Fruit fly (Drosophila melanogaster) whole organism, embryonic: ENCODE results near the gene Mal-B2.

Experiments used
- Ada2b ChIP-seq: fragments of 200-800 bp; sonication (Bioruptor generic); IDR thresholded peaks from 2 replicates; pipeline ENCODE4 v1.3.6; 2022; ENCODE audit warnings: missing biosample characterization, missing genetic modification characterization
- Bgb ChIP-seq: fragments of 200-800 bp; sonication (Bioruptor generic); IDR thresholded peaks from 2 replicates; pipeline ENCODE4 v1.3.6; 2022; ENCODE audit warnings: missing biosample characterization, missing genetic modification characterization; ENCODE audit not compliant: partially characterized antibody
- CG10267 ChIP-seq: fragments of 200-800 bp; sonication (Bioruptor generic); optimal IDR thresholded peaks from 2 replicates; lab custom pipeline; 2018; ENCODE audit warnings: missing biosample characterization, mild to moderate bottlenecking, missing genetic modification characterization, moderate library complexity
- CG11723 ChIP-seq: fragments of 200-800 bp; sonication (Bioruptor generic); optimal IDR thresholded peaks from 2 replicates; lab custom pipeline; 2017; ENCODE audit warnings: missing biosample characterization, mild to moderate bottlenecking, missing genetic modification characterization
- CG12236 ChIP-seq: fragments of 200-800 bp; sonication (Bioruptor generic); optimal IDR thresholded peaks from 2 replicates; lab custom pipeline; 2016; ENCODE audit warnings: missing biosample characterization, missing genetic modification characterization
- CG12769 ChIP-seq: fragments of 200-800 bp; sonication (Bioruptor generic); optimal IDR thresholded peaks from 2 replicates; lab custom pipeline; 2019; ENCODE audit warnings: missing biosample characterization, mild to moderate bottlenecking, missing genetic modification characterization, moderate library complexity
- CG13624 ChIP-seq: fragments of 200-800 bp; sonication (Bioruptor generic); optimal IDR thresholded peaks from 2 replicates; lab custom pipeline; 2016; ENCODE audit warnings: missing biosample characterization, missing genetic modification characterization
- CG17385 ChIP-seq: fragments of 200-800 bp; sonication (Bioruptor generic); optimal IDR thresholded peaks from 3 replicates; lab custom pipeline; 2018; ENCODE audit warnings: missing biosample characterization, mild to moderate bottlenecking, missing genetic modification characterization
- CG2199 ChIP-seq: fragments of 200-800 bp; sonication (Bioruptor generic); IDR thresholded peaks from 3 replicates; pipeline ENCODE4 v1.3.6; 2022; ENCODE audit warnings: missing biosample characterization, missing genetic modification characterization
- CG3065 ChIP-seq: fragments of 200-800 bp; sonication (Bioruptor generic); optimal IDR thresholded peaks from 2 replicates; lab custom pipeline; 2016; ENCODE audit warnings: missing biosample characterization, missing genetic modification characterization
- CG32767 ChIP-seq: fragments of 200-800 bp; sonication (Bioruptor generic); IDR thresholded peaks from 2 replicates; pipeline ENCODE4 v1.3.6; 2022; ENCODE audit warnings: missing biosample characterization, missing genetic modification characterization
- CG32772 ChIP-seq: fragments of 200-800 bp; sonication (Bioruptor generic); IDR thresholded peaks from 2 replicates; pipeline ENCODE4 v1.3.6; 2022; ENCODE audit warnings: missing biosample characterization, missing genetic modification characterization
- CG33213 ChIP-seq: fragments of 200-800 bp; sonication (Bioruptor generic); optimal IDR thresholded peaks from 3 replicates; lab custom pipeline; 2016; ENCODE audit warnings: missing biosample characterization, missing genetic modification characterization
- CG34422 ChIP-seq: fragments of 200-800 bp; sonication (Bioruptor generic); IDR thresholded peaks from 3 replicates; pipeline ENCODE4 v1.3.6; 2022; ENCODE audit warnings: missing biosample characterization, missing genetic modification characterization
- CG4282 ChIP-seq: fragments of 200-800 bp; sonication (Bioruptor generic); optimal IDR thresholded peaks from 2 replicates; lab custom pipeline; 2016; ENCODE audit warnings: missing biosample characterization, missing genetic modification characterization
- CG4404 ChIP-seq: fragments of 200-800 bp; sonication (Bioruptor generic); IDR thresholded peaks from 2 replicates; pipeline ENCODE4 v1.3.6; 2022; ENCODE audit warnings: missing biosample characterization, missing genetic modification characterization
- CG6272 ChIP-seq: fragments of 200-800 bp; sonication (Bioruptor generic); IDR thresholded peaks from 2 replicates; pipeline ENCODE4 v1.3.6; 2022; ENCODE audit warnings: missing biosample characterization, missing genetic modification characterization
- CG6654 ChIP-seq: fragments of 200-800 bp; sonication (Bioruptor generic); optimal IDR thresholded peaks from 2 replicates; lab custom pipeline; 2017; ENCODE audit warnings: missing biosample characterization, mild to moderate bottlenecking, missing genetic modification characterization
- CG7556 ChIP-seq: fragments of 200-800 bp; sonication (Bioruptor generic); optimal IDR thresholded peaks from 2 replicates; lab custom pipeline; 2017; ENCODE audit warnings: missing biosample characterization, mild to moderate bottlenecking, missing genetic modification characterization
- CG7786 ChIP-seq: fragments of 200-800 bp; sonication (Bioruptor generic); optimal IDR thresholded peaks from 2 replicates; lab custom pipeline; 2016; ENCODE audit warnings: missing biosample characterization, missing genetic modification characterization
- CG8359 ChIP-seq: fragments of 200-800 bp; sonication (Bioruptor generic); optimal IDR thresholded peaks from 2 replicates; lab custom pipeline; 2017; ENCODE audit warnings: missing biosample characterization, mild to moderate bottlenecking, missing genetic modification characterization, borderline replicate concordance
- CG8478 ChIP-seq: fragments of >200 bp; optimal IDR thresholded peaks from 2 replicates; lab custom pipeline; 2018
- CTCF ChIP-seq: fragments of 200-800 bp; sonication (Bioruptor generic); optimal IDR thresholded peaks from 2 replicates; lab custom pipeline; 2017; ENCODE audit warnings: missing biosample characterization, mild to moderate bottlenecking, missing genetic modification characterization, moderate library complexity
- Dll ChIP-seq: fragments of 200-800 bp; sonication (Bioruptor generic); IDR thresholded peaks from 4 replicates; pipeline ENCODE4 v1.3.6; 2022; ENCODE audit warnings: missing biosample characterization, missing genetic modification characterization; ENCODE audit not compliant: partially characterized antibody
- E2f2 ChIP-seq: fragments of 200-800 bp; sonication (Bioruptor generic); IDR thresholded peaks from 2 replicates; pipeline ENCODE4 v1.3.6; 2022; ENCODE audit warnings: missing biosample characterization, missing genetic modification characterization
- H2.0 ChIP-seq: fragments of 200-800 bp; sonication (Bioruptor generic); IDR thresholded peaks from 2 replicates; pipeline ENCODE4 v1.3.6; 2022; ENCODE audit warnings: missing biosample characterization, missing genetic modification characterization
- HLH3B ChIP-seq: fragments of 200-800 bp; sonication (Bioruptor generic); IDR thresholded peaks from 2 replicates; pipeline ENCODE4 v1.3.6; 2022; ENCODE audit warnings: missing biosample characterization, missing genetic modification characterization
- HLH4C ChIP-seq: fragments of 200-800 bp; sonication (Bioruptor generic); IDR thresholded peaks from 3 replicates; pipeline ENCODE4 v1.3.6; 2022; ENCODE audit warnings: missing biosample characterization, missing genetic modification characterization; ENCODE audit not compliant: partially characterized antibody
- HLHmδ ChIP-seq: fragments of 200-800 bp; sonication (Bioruptor generic); optimal IDR thresholded peaks from 2 replicates; lab custom pipeline; 2018; ENCODE audit warnings: missing biosample characterization, mild to moderate bottlenecking, missing genetic modification characterization, moderate library complexity
- Jarid2 ChIP-seq: fragments of 200-800 bp; sonication (Bioruptor generic); optimal IDR thresholded peaks from 3 replicates; lab custom pipeline; 2017; ENCODE audit warnings: mild to moderate bottlenecking, missing biosample characterization, missing genetic modification reagents, missing genetic modification characterization
- Lhr ChIP-seq: fragments of 200-800 bp; sonication (Bioruptor generic); optimal IDR thresholded peaks from 3 replicates; lab custom pipeline; 2017; ENCODE audit warnings: mild to moderate bottlenecking, missing biosample characterization, missing genetic modification reagents, missing genetic modification characterization
- Myb ChIP-seq: fragments of 200-800 bp; sonication (Bioruptor generic); optimal IDR thresholded peaks from 2 replicates; lab custom pipeline; 2016; ENCODE audit warnings: missing biosample characterization, missing genetic modification characterization
- Oaz ChIP-seq: fragments of 200-800 bp; sonication (Bioruptor generic); IDR thresholded peaks from 2 replicates; pipeline ENCODE4 v1.3.6; 2022; ENCODE audit warnings: missing biosample characterization, missing genetic modification characterization
- Six4 ChIP-seq: fragments of 200-800 bp; sonication (Bioruptor generic); optimal IDR thresholded peaks from 2 replicates; lab custom pipeline; 2016; ENCODE audit warnings: missing biosample characterization, missing genetic modification characterization
- Stat92E ChIP-seq, 3 experiments: fragments of >200 bp in 2 of 3; fragments of 200-800 bp in 1 of 3; sonication (Bioruptor generic) in 1 of 3; optimal IDR thresholded peaks; 2 replicates each; lab custom pipeline; 2017 to 2019; ENCODE audit warnings: missing biosample characterization in 3 of 3, missing genetic modification characterization in 3 of 3, mild to moderate bottlenecking in 1 of 3, moderate library complexity in 1 of 3
- Vsx1 ChIP-seq: fragments of 200-800 bp; sonication (Bioruptor generic); optimal IDR thresholded peaks from 2 replicates; lab custom pipeline; 2017; ENCODE audit warnings: missing biosample characterization, mild to moderate bottlenecking, missing genetic modification characterization, missing genetic modification reagents
- ab ChIP-seq: fragments of 200-800 bp; sonication (Bioruptor generic); optimal IDR thresholded peaks from 2 replicates; lab custom pipeline; 2016; ENCODE audit warnings: missing biosample characterization, missing genetic modification characterization
- chn ChIP-seq: fragments of 200-800 bp; sonication (Bioruptor generic); optimal IDR thresholded peaks from 2 replicates; lab custom pipeline; 2016; ENCODE audit warnings: missing biosample characterization, missing genetic modification characterization
- dimm ChIP-seq: fragments of 200-800 bp; sonication (Bioruptor generic); IDR thresholded peaks from 2 replicates; pipeline ENCODE4 v1.3.6; 2022; ENCODE audit warnings: missing biosample characterization, missing genetic modification characterization
- dm ChIP-seq: fragments of 200-800 bp; sonication (Bioruptor generic); optimal IDR thresholded peaks from 3 replicates; lab custom pipeline; 2016; ENCODE audit warnings: missing biosample characterization, missing genetic modification characterization
- dmrt99B ChIP-seq: fragments of 200-800 bp; sonication (Bioruptor generic); optimal IDR thresholded peaks from 2 replicates; lab custom pipeline; 2018; ENCODE audit warnings: missing biosample characterization, mild to moderate bottlenecking, missing genetic modification characterization, moderate library complexity
- ems ChIP-seq: fragments of 200-800 bp; sonication (Bioruptor generic); optimal IDR thresholded peaks from 3 replicates; lab custom pipeline; 2016; ENCODE audit warnings: missing biosample characterization, missing genetic modification characterization
- gsb ChIP-seq: fragments of 200-800 bp; sonication (Bioruptor generic); IDR thresholded peaks from 2 replicates; pipeline ENCODE4 v1.3.6; 2022; ENCODE audit warnings: missing biosample characterization, missing genetic modification characterization
- hbn ChIP-seq: fragments of 200-800 bp; sonication (Bioruptor generic); IDR thresholded peaks from 2 replicates; pipeline ENCODE4 v1.3.6; 2022; ENCODE audit warnings: missing biosample characterization, missing genetic modification characterization; ENCODE audit not compliant: partially characterized antibody
- knrl ChIP-seq: fragments of 200-800 bp; sonication (Bioruptor generic); IDR thresholded peaks from 3 replicates; pipeline ENCODE4 v1.3.6; 2022; ENCODE audit warnings: missing biosample characterization, missing genetic modification characterization; ENCODE audit not compliant: partially characterized antibody
- p53 ChIP-seq: fragments of 200-800 bp; sonication (Bioruptor generic); optimal IDR thresholded peaks from 2 replicates; lab custom pipeline; 2016; ENCODE audit warnings: missing biosample characterization, missing genetic modification characterization
- sob ChIP-seq: fragments of 200-800 bp; sonication (Bioruptor generic); IDR thresholded peaks from 2 replicates; pipeline ENCODE4 v1.3.6; 2022; ENCODE audit warnings: missing biosample characterization, missing genetic modification characterization
- toy ChIP-seq: fragments of 200-800 bp; sonication (Bioruptor generic); IDR thresholded peaks from 2 replicates; pipeline ENCODE4 v1.3.6; 2022; ENCODE audit warnings: missing biosample characterization, missing genetic modification characterization
- trem ChIP-seq: fragments of 200-800 bp; optimal IDR thresholded peaks from 3 replicates; lab custom pipeline; 2019; ENCODE audit warnings: missing biosample characterization, mild to moderate bottlenecking, missing genetic modification characterization, moderate library complexity
- tx ChIP-seq: fragments of 200-800 bp; sonication (Bioruptor generic); optimal IDR thresholded peaks from 2 replicates; lab custom pipeline; 2016; ENCODE audit warnings: missing biosample characterization, missing genetic modification characterization
- usp ChIP-seq: fragments of >200 bp; optimal IDR thresholded peaks from 2 replicates; lab custom pipeline; 2017; ENCODE audit warnings: missing biosample characterization, missing genetic modification characterization
- zen2 ChIP-seq: fragments of 200-800 bp; sonication (Bioruptor generic); IDR thresholded peaks from 3 replicates; pipeline ENCODE4 v1.3.6; 2022; ENCODE audit warnings: missing biosample characterization, missing genetic modification characterization; ENCODE audit not compliant: partially characterized antibody

Mal-B2 gene

dm6 chr2L:11816376-11816775 lies 33.4 kb upstream of the Mal-B2 start (continued):
- TF ChIP-seq Stat92E (GFP tag; optimal IDR thresholded peaks at IDR 0.05; lab: Kevin White, UChicago), result no peak
- peak; percentile 86 for TF ChIP-seq trem
- peak; percentile 87 for TF ChIP-seq dmrt99B (tag; lab: Kevin White, UChicago)
- peak; percentile 88 for TF ChIP-seq CG34422 (GFP tag; lab: Robert Waterston, UW)
- peak; percentile 82 for TF ChIP-seq CG4282 (GFP tag; lab: Kevin White, UChicago)
- TF ChIP-seq chn, result peak; percentile 93
- TF ChIP-seq dm (GFP tag; lab: Kevin White, UChicago), result peak; percentile 92
- peak; percentile 83 for TF ChIP-seq gsb (GFP tag; lab: Robert Waterston, UW)
- peak; percentile 98 for TF ChIP-seq CG2199 (GFP tag; lab: Robert Waterston, UW)
- peak; percentile 94 for TF ChIP-seq CTCF (GFP tag; lab: Kevin White, UChicago)
- TF ChIP-seq ab (GFP tag; lab: Kevin White, UChicago), result peak; percentile 38
- TF ChIP-seq Lhr (GFP tag; lab: Kevin White, UChicago), result peak; percentile 97
- TF ChIP-seq Dll (GFP tag; lab: Robert Waterston, UW), result no peak
- peak; percentile 66 for TF ChIP-seq CG12769
- TF ChIP-seq HLH3B, result peak; percentile 92
- peak; percentile 96 for TF ChIP-seq CG12236 (GFP tag; lab: Kevin White, UChicago)
- peak; percentile 75 for TF ChIP-seq tx
- peak; percentile 79 for TF ChIP-seq Oaz (GFP tag; lab: Robert Waterston, UW)
- TF ChIP-seq CG32767, result peak; percentile 47; the same call in 1 of the 2 replicates
- TF ChIP-seq HLHmδ (GFP tag; lab: Kevin White, UChicago), result peak; percentile 100
- no peak for TF ChIP-seq usp (GFP tag; lab: Kevin White, UChicago)
- peak; percentile 90 for TF ChIP-seq CG17385 (GFP tag; lab: Kevin White, UChicago)
- no peak; the same call in 1 of the 2 replicates for TF ChIP-seq Bgb
- TF ChIP-seq CG4404 (GFP tag; lab: Robert Waterston, UW), result peak; percentile 76
- peak; percentile 62 for TF ChIP-seq E2f2 (GFP tag; lab: Robert Waterston, UW)
- no peak; the same call in 1 of the 2 replicates for TF ChIP-seq dimm (GFP tag; lab: Robert Waterston, UW)
- TF ChIP-seq CG11723 (GFP tag; lab: Kevin White, UChicago), result peak; percentile 97
- peak; percentile 84 for TF ChIP-seq toy (GFP tag; lab: Robert Waterston, UW)
- TF ChIP-seq CG7556, result peak; percentile 82
- peak; percentile 87 for TF ChIP-seq CG10267 (tag; lab: Kevin White, UChicago)
- TF ChIP-seq CG7786, result peak; percentile 76
- peak; percentile 98 for TF ChIP-seq CG33213 (GFP tag; lab: Kevin White, UChicago)
- TF ChIP-seq H2.0 (GFP tag; lab: Robert Waterston, UW), result peak; percentile 87
- TF ChIP-seq CG6272 (GFP tag; lab: Robert Waterston, UW), result peak; percentile 78
- TF ChIP-seq CG8359 (GFP tag; lab: Kevin White, UChicago), result peak; percentile 95
- peak; percentile 88 for TF ChIP-seq sob (GFP tag; lab: Robert Waterston, UW)
- TF ChIP-seq Six4 (GFP tag; lab: Kevin White, UChicago), result peak; percentile 96
- no peak for TF ChIP-seq CG8478 (lab: Kevin White, UChicago)
- peak; percentile 89 for TF ChIP-seq Ada2b (GFP tag; lab: Robert Waterston, UW)
- 0 out of 3 replicates have a peak, but pooled peaks have one; percentile 21 for TF ChIP-seq HLH4C (GFP tag; lab: Robert Waterston, UW)
- TF ChIP-seq zen2 (GFP tag; lab: Robert Waterston, UW), result no peak
- peak; percentile 92 for TF ChIP-seq CG3065
- peak; percentile 92 for TF ChIP-seq CG6654 (GFP tag; lab: Kevin White, UChicago)
- TF ChIP-seq Vsx1 (GFP tag; lab: Kevin White, UChicago), result peak; percentile 96
- no peak for TF ChIP-seq hbn
- peak; percentile 87 for TF ChIP-seq CG32772 (GFP tag; lab: Robert Waterston, UW)
- TF ChIP-seq CG13624 (GFP tag; lab: Kevin White, UChicago), result peak; percentile 90
- TF ChIP-seq p53, result peak; percentile 96
- TF ChIP-seq ems (GFP tag; lab: Kevin White, UChicago), result peak; percentile 91
- TF ChIP-seq Myb, result peak; percentile 68
- TF ChIP-seq Jarid2, result peak; percentile 89
- TF ChIP-seq knrl (GFP tag; lab: Robert Waterston, UW), result 0 out of 3 replicates have a peak, but pooled peaks have one; percentile 7
